Worm (Caenorhabditis elegans) whole organism, midembryonic: Measurements from ENCODE around the gene srz-18.

Experiments
- T22C8.4 ChIP-seq: fragments of 200-800 bp; sonication (Bioruptor generic); IDR thresholded peaks from 2 replicates; pipeline ENCODE4 v1.3.6; 2022; ENCODE audit warnings: missing genetic modification characterization, missing compliant biosample characterization
- cog-1 ChIP-seq: sonication (generic microtip); optimal IDR thresholded peaks from 2 replicates; lab custom pipeline; 2016; ENCODE audit warnings: missing genetic modification characterization, missing compliant biosample characterization
- flt-1 ChIP-seq: fragments of 200-800 bp; sonication (Bioruptor generic); IDR thresholded peaks from 2 replicates; pipeline ENCODE4 v1.3.6; 2022; ENCODE audit warnings: missing genetic modification characterization, missing compliant biosample characterization
- klf-2 ChIP-seq: fragments of 200-800 bp; sonication (Bioruptor generic); conservative IDR thresholded peaks from 2 replicates; pipeline ENCODE4 v1.3.6; 2022; ENCODE audit warnings: missing genetic modification reagents, missing genetic modification characterization, missing compliant biosample characterization
- med-1 ChIP-seq: sonication (generic microtip); optimal IDR thresholded peaks from 2 replicates; lab custom pipeline; 2017; ENCODE audit warnings: missing genetic modification characterization, mild to moderate bottlenecking, missing compliant biosample characterization, antibody characterized with exemption, missing genetic modification reagents; ENCODE audit not compliant: insufficient read depth
- ref-1 ChIP-seq: fragments of 200-800 bp; sonication (Bioruptor generic); conservative IDR thresholded peaks from 2 replicates; pipeline ENCODE4 v1.3.6; 2022; ENCODE audit warnings: missing genetic modification reagents, missing genetic modification characterization, missing compliant biosample characterization
- tab-1 ChIP-seq: fragments of 200-800 bp; sonication (Bioruptor generic); IDR thresholded peaks from 2 replicates; pipeline ENCODE4 v1.3.6; 2022; ENCODE audit warnings: missing genetic modification characterization, missing compliant biosample characterization
- ztf-23 ChIP-seq: fragments of 200-800 bp; sonication (Bioruptor generic); IDR thresholded peaks from 2 replicates; pipeline ENCODE4 v1.3.6; 2022; ENCODE audit warnings: missing genetic modification reagents, missing genetic modification characterization, missing compliant biosample characterization
- ztf-29 ChIP-seq: fragments of 200-800 bp; sonication (Bioruptor generic); IDR thresholded peaks from 2 replicates; pipeline ENCODE4 v1.3.6; 2022; ENCODE audit warnings: missing genetic modification reagents, missing genetic modification characterization, missing compliant biosample characterization

srz-18 gene

DNA sequence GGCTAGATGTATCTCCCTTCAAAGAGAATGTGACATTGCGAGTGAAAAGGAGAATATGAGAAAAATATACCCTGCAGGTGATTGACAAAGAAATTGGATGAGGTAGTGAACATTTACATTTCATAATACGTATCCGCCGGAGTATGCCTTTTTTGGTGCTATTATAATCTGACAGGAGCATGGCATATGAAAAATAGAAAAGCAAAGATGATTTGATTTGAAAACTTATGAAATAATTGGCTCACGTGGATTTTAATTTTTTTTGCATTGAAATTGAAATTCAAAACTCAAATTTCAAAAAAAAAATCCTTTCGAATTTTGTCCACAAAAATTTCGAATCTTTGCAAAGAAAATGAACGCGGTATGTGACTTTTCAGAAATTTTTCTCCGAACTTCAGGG, 23.5 kb upstream of the srz-18 start, which contains the start of gene ttr-11:
ttr-11 (plus strand) TSS at position 301 of the 400 bp plus-strand sequence.
- no peak for TF ChIP-seq med-1 (GFP tag; lab: Kevin White, UChicago)
- TF ChIP-seq flt-1 (GFP tag; lab: Robert Waterston, UW): no peak
- TF ChIP-seq ztf-23: no peak
- no peak for TF ChIP-seq ref-1 (GFP tag; lab: Robert Waterston, UW)
- TF ChIP-seq tab-1: no peak

DNA sequence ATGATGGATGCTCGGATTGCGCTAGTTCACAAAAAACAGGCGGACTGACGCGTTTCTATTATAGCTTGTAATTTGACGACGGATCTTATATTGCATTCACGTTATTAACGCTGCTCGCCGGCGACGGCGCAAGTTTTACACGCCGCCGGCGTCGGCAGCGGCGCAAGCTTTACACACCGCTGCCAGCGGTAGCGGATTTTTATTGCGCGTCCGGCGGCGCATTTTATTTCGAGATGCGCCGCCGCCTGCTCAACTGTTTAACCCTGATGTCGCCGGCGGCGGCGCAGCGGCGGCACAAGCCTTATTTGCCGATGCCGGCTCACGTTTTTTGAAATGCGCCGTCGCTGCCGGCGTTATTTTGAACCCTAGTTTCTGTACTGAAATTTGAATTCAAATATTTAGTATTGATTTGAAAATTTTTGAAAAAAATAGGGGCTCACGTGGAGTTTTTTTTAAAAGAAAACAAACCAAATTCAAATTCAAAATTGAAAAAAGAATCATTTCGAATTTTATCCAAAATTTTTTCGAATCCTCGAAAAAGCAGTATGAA, 21.8 kb upstream of the srz-18 start, which contains the start of gene ttr-57:
ttr-57 (plus strand) TSS at position 500 of the 550 bp plus-strand sequence.
- TF ChIP-seq flt-1 (GFP tag; lab: Robert Waterston, UW): no peak
- no peak for TF ChIP-seq tab-1
- TF ChIP-seq med-1 (GFP tag; lab: Kevin White, UChicago): no peak
- TF ChIP-seq ztf-23: no peak

DNA sequence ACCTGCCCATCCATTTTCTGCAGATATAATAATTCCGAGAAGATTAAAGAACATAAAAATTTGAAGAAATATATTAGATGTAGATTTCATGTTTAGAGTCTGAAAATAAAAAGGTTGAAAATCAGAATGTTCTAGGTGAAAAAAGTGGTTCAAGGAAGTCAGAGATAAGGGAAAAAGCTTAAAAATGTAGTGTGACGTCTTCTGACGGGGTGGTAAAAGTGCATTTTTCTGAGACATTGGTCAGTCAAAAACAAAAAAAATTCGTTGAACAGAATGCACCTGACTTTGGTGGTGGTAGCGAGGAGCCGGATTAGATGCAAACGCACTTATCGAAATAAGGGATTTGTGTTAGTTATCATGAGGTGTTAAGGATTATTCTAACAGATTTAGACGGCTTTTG, 19.9 kb upstream of the srz-18 start, which contains the start of gene F46B3.23:
F46B3.23 (minus strand) TSS at position 101 of the 400 bp plus-strand sequence.
- no peak for TF ChIP-seq ztf-23
- TF ChIP-seq flt-1 (GFP tag; lab: Robert Waterston, UW): no peak
- no peak for TF ChIP-seq T22C8.4 (GFP tag; lab: Robert Waterston, UW)
- TF ChIP-seq ref-1 (GFP tag; lab: Robert Waterston, UW): no peak
- TF ChIP-seq cog-1 (tag; lab: Kevin White, UChicago): no peak

DNA sequence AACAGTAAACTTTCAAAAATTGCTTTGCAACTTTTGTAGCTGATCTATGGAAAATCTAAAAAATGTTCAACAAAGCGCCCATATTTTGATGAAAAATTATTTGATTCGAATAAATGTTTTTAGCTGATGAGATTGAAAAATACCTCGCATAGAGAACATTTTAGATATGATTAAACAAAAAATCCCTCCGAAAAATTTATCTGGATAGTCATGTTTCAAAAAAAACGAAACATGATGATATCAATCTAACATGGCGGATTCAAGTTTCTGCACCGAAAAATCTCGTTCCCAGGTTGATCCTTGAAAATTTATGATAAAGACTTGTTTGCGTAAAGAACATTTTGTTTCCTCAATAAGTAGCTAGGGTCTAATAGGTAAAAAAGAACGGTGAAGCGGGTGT, 17.8 kb upstream of the srz-18 start, which contains the start of gene ttr-12:
ttr-12 (minus strand) TSS at position 101 of the 400 bp plus-strand sequence.
- TF ChIP-seq med-1 (GFP tag; lab: Kevin White, UChicago) (no peak), cog-1 (tag; lab: Kevin White, UChicago) (no peak), T22C8.4 (GFP tag; lab: Robert Waterston, UW) (no peak), ref-1 (GFP tag; lab: Robert Waterston, UW) (no peak), ztf-29 (GFP tag; lab: Robert Waterston, UW) (no peak), flt-1 (GFP tag; lab: Robert Waterston, UW) (no peak), ztf-23 (no peak), tab-1 (no peak), klf-2 (GFP tag; lab: Robert Waterston, UW) (no peak)

DNA sequence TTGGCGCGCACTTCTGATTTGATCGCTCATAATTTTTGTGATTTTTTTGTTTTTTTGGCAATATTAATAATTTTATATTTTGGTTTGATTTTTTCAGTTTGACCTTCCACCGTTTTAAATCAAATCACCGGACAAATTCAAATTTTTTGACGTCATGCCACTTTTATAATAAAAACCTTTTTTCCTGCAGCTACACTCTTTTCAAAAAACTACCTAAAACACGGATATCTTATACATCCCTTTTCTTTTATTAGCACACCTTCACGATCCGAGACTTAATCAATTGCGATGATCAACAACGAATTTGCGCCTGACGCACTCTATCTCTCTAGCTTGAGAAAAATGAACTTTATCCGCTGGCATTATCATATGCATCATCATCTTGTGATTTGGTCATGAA, 17.0 kb upstream of the srz-18 start, which contains the start of gene grd-2:
grd-2 (plus strand) TSS at position 301 of the 400 bp plus-strand sequence.
- TF ChIP-seq klf-2 (GFP tag; lab: Robert Waterston, UW) (no peak), flt-1 (GFP tag; lab: Robert Waterston, UW) (no peak), ztf-23 (no peak), ref-1 (GFP tag; lab: Robert Waterston, UW) (no peak), tab-1 (no peak), med-1 (GFP tag; lab: Kevin White, UChicago) (no peak), T22C8.4 (GFP tag; lab: Robert Waterston, UW) (no peak), cog-1 (tag; lab: Kevin White, UChicago) (no peak), ztf-29 (GFP tag; lab: Robert Waterston, UW) (no peak)

DNA sequence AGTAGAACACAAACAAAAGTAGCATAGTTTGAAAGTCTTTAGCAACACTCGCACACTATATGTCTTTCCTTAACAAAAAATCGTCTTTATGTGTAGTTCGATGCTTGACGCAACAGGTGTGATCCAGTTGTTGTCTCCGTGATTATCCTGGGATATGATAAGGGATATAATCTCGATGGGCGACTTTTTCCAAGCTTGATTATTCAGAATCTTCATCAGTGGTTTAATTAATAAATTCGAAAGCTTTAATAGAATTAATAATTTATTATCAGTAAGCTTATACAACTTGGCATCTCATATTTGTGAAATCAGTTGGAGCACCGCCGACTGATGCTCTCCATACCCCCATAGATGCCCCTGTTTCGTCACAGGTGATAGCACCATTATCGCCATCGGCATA, 7.9 kb upstream of the srz-18 start, which contains the start of gene F46B3.7:
F46B3.7 (minus strand) TSS at position 101 of the 400 bp plus-strand sequence.
- TF ChIP-seq cog-1 (tag; lab: Kevin White, UChicago): no peak

DNA sequence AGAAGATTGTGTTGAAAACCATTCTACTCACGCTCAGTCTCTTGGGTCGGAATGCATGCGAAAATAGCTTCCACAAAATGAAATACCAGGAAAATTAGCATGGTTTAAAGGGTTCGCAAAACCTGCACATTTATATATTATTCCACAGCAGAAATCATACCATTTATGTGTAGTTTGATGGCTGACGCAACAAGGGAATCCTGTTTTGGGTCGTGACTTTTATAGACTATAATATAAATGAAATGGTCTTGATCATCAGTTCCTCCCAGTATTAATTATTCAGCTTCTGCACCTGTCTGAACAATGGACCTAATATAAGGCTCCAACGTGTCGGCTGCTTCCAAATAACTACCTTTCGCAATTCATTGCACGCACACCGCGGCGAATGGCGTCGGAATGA, 3.5 kb upstream of the srz-18 start, which contains the start of gene F46B3.8:
F46B3.8 (minus strand) TSS at position 101 of the 400 bp plus-strand sequence.
- no peak for TF ChIP-seq tab-1
- TF ChIP-seq flt-1 (GFP tag; lab: Robert Waterston, UW): no peak
- TF ChIP-seq T22C8.4 (GFP tag; lab: Robert Waterston, UW): no peak
- no peak for TF ChIP-seq ztf-23

DNA sequence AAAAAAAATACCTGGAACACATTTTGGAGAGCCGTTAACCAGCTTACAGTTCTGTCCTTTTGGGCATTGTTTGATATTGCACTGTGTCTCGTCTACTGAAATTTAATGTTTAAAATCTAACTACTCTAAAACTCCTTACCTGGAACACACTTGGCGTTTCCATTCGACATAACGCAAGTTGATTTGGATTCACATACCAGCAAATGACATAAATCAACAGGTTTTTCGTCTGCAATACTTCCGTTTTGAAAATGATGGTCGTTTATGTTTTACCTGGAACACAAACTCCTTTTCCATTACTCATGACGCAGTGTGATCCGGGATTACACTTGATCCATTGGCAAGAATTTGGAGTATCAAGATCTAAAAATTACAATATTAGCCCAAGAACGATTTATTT, 1.3 kb upstream of the srz-18 start:
- no peak for TF ChIP-seq ztf-23
- TF ChIP-seq T22C8.4 (GFP tag; lab: Robert Waterston, UW): no peak
- TF ChIP-seq ztf-29 (GFP tag; lab: Robert Waterston, UW): no peak
- TF ChIP-seq cog-1 (tag; lab: Kevin White, UChicago): no peak
- no peak for TF ChIP-seq klf-2 (GFP tag; lab: Robert Waterston, UW)
- TF ChIP-seq ref-1 (GFP tag; lab: Robert Waterston, UW): no peak
- TF ChIP-seq med-1 (GFP tag; lab: Kevin White, UChicago): no peak
- TF ChIP-seq flt-1 (GFP tag; lab: Robert Waterston, UW): no peak
- TF ChIP-seq tab-1: no peak

DNA sequence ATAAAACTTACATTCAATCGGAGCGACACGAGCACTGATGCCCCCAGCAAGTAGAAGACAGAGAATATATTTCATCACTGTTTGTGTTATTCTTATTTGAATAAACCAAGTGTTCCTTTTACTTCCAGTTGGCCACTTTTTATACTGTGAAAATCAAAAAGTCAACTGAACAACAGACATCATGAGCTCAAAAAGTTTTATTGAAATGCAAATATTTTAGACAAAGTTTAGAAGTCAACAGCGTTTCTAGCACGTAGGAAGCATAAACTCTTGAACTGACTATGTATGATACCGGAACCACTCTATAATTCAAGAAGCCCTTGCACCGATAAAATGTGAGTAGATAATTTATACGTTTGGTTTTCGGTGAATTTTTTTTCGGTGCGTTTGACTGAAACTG, 4.7 kb downstream of the srz-18 start, which contains the start of gene F46B3.14:
F46B3.14 (minus strand) TSS at position 101 of the 400 bp plus-strand sequence.
- TF ChIP-seq tab-1 (no peak), ref-1 (GFP tag; lab: Robert Waterston, UW) (no peak), T22C8.4 (GFP tag; lab: Robert Waterston, UW) (no peak), flt-1 (GFP tag; lab: Robert Waterston, UW) (no peak), ztf-23 (no peak), klf-2 (GFP tag; lab: Robert Waterston, UW) (no peak), cog-1 (tag; lab: Kevin White, UChicago) (no peak), med-1 (GFP tag; lab: Kevin White, UChicago) (no peak), ztf-29 (GFP tag; lab: Robert Waterston, UW) (no peak)

DNA sequence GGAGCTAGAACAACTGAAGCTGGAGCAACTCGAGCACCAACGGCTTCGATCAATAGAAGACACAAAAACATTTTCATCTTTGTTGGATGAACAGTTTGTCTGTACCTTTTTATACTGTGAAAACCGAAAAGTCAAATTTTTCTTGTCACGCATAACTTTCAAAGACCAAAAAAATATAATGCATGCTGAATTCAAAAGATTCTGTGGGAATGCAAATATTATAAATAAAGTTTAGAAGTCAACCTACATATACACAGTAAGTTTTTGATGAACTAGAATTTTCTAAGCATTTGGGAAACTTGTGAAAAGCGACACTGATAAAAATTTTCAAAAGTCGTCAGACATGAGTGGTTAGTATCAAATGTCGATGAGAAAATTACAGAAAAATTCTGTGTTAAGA, 7.1 kb downstream of the srz-18 start, which contains the start of gene F46B3.15:
F46B3.15 (minus strand) TSS at position 101 of the 400 bp plus-strand sequence.
- no peak for TF ChIP-seq ztf-23
- no peak for TF ChIP-seq med-1 (GFP tag; lab: Kevin White, UChicago)
- no peak for TF ChIP-seq tab-1
- TF ChIP-seq ref-1 (GFP tag; lab: Robert Waterston, UW): no peak
- TF ChIP-seq cog-1 (tag; lab: Kevin White, UChicago): no peak
- TF ChIP-seq ztf-29 (GFP tag; lab: Robert Waterston, UW): no peak
- no peak for TF ChIP-seq T22C8.4 (GFP tag; lab: Robert Waterston, UW)
- no peak for TF ChIP-seq klf-2 (GFP tag; lab: Robert Waterston, UW)
- TF ChIP-seq flt-1 (GFP tag; lab: Robert Waterston, UW): no peak
